Worm (Caenorhabditis elegans): Measurements from ENCODE around the gene hex-3.

The hex-3 gene

ce11 chrIII:10877542-10877941 lies 28.5 kb downstream of the hex-3 start:
- TF ChIP-seq unc-3 (GFP tag; conservative IDR thresholded peaks at IDR 0.05), result no peak
- no peak for TF ChIP-seq unc-3 (tag; optimal IDR thresholded peaks at IDR 0.05)
- no peak for TF ChIP-seq tbx-7 (tag; optimal IDR thresholded peaks at IDR 0.05)
- TF ChIP-seq ceh-22 (tag; optimal IDR thresholded peaks at IDR 0.05), result no peak
- no peak for TF ChIP-seq unc-86 (tag; optimal IDR thresholded peaks at IDR 0.05)
- TF ChIP-seq F13H6.1 (tag; optimal IDR thresholded peaks at IDR 0.05), result no peak
- TF ChIP-seq dve-1 (tag; optimal IDR thresholded peaks at IDR 0.05), result no peak
- TF ChIP-seq pqm-1 (tag; optimal IDR thresholded peaks at IDR 0.05), result no peak
- no peak for TF ChIP-seq ceh-31 (tag; optimal IDR thresholded peaks at IDR 0.05)
- no peak for TF ChIP-seq nhr-11 (tag; optimal IDR thresholded peaks at IDR 0.05)
- no peak for TF ChIP-seq rnt-1 (tag; optimal IDR thresholded peaks at IDR 0.05)
- no peak for TF ChIP-seq zip-5 (tag; optimal IDR thresholded peaks at IDR 0.05)
- no peak for TF ChIP-seq fkh-10 (GFP tag; optimal IDR thresholded peaks at IDR 0.05)
- TF ChIP-seq pax-1 (tag; optimal IDR thresholded peaks at IDR 0.05), result no peak
- TF ChIP-seq ceh-30 (tag; optimal IDR thresholded peaks at IDR 0.05), result no peak

- TF ChIP-seq unc-3 (GFP tag; conservative IDR thresholded peaks at IDR 0.05), result no peak
- no peak for TF ChIP-seq unc-3 (tag; optimal IDR thresholded peaks at IDR 0.05)
- no peak for TF ChIP-seq dmd-4 (tag; optimal IDR thresholded peaks at IDR 0.05; ENCODE audit: borderline replicate concordance)
- no peak for TF ChIP-seq pha-2 (tag; optimal IDR thresholded peaks at IDR 0.05)
- TF ChIP-seq unc-42 (tag; optimal IDR thresholded peaks at IDR 0.05), result no peak
- no peak for TF ChIP-seq lim-6 (tag; optimal IDR thresholded peaks at IDR 0.05)
- no peak for TF ChIP-seq ref-2 (tag; optimal IDR thresholded peaks at IDR 0.05)
- no peak for TF ChIP-seq ceh-14 (tag; optimal IDR thresholded peaks at IDR 0.05)
- no peak for TF ChIP-seq tbx-7 (tag; optimal IDR thresholded peaks at IDR 0.05)
- TF ChIP-seq C08G9.2 (tag; optimal IDR thresholded peaks at IDR 0.05), result no peak
- TF ChIP-seq tbx-2 (tag; optimal IDR thresholded peaks at IDR 0.05), result no peak
- TF ChIP-seq hlh-8 (tag; optimal IDR thresholded peaks at IDR 0.05), result no peak
- no peak for TF ChIP-seq ttx-3 (tag; optimal IDR thresholded peaks at IDR 0.05)
Observed at ce11 chrIII:10880083-10880482, 31.1 kb downstream of the hex-3 start, which contains the start of gene C44B9.3. TSS of gene C44B9.3 (minus strand) at chrIII:10880183.

- TF ChIP-seq pax-1 (tag; optimal IDR thresholded peaks at IDR 0.05), result no peak
- no peak for TF ChIP-seq ceh-14 (tag; optimal IDR thresholded peaks at IDR 0.05)
- no peak for TF ChIP-seq fkh-10 (GFP tag; optimal IDR thresholded peaks at IDR 0.05)
Observed at ce11 chrIII:10881462-10881861, 32.4 kb downstream of the hex-3 start, which contains the start of gene athp-1. TSS of gene athp-1 (plus strand) at chrIII:10881766.

- TF ChIP-seq ceh-48 (tag; optimal IDR thresholded peaks at IDR 0.05), result peak; percentile 9
- no peak for TF ChIP-seq F13H6.1 (tag; optimal IDR thresholded peaks at IDR 0.05)
- no peak for TF ChIP-seq sox-4 (tag; optimal IDR thresholded peaks at IDR 0.05)
- TF ChIP-seq unc-42 (tag; optimal IDR thresholded peaks at IDR 0.05), result peak; percentile 87
- no peak for TF ChIP-seq ahr-1 (tag; optimal IDR thresholded peaks at IDR 0.05)
- TF ChIP-seq ceh-30 (tag; optimal IDR thresholded peaks at IDR 0.05), result no peak
- peak; percentile 8 for TF ChIP-seq ceh-18 (tag; optimal IDR thresholded peaks at IDR 0.05)
- peak; percentile 59 for TF ChIP-seq nfya-1 (tag; optimal IDR thresholded peaks at IDR 0.05)
- peak; percentile 24 for TF ChIP-seq unc-55 (GFP tag; optimal IDR thresholded peaks at IDR 0.05)
- no peak for TF ChIP-seq npax-4 (tag; optimal IDR thresholded peaks at IDR 0.05)
- TF ChIP-seq ceh-31 (tag; optimal IDR thresholded peaks at IDR 0.05), result peak; percentile 39
Observed at ce11 chrIII:10881996-10882395, 33.0 kb downstream of the hex-3 start.

- no peak for TF ChIP-seq ceh-2 (tag; optimal IDR thresholded peaks at IDR 0.05)
- TF ChIP-seq elt-4 (tag; optimal IDR thresholded peaks at IDR 0.05), result peak; percentile 16
Observed at ce11 chrIII:10888824-10889223, 39.8 kb downstream of the hex-3 start.

ce11 chrIII:10894220-10894619 lies 45.2 kb downstream of the hex-3 start, which contains the start of gene fbxb-87:
TSS of gene fbxb-87 (plus strand) at chrIII:10894520.
- TF ChIP-seq fkh-10 (GFP tag; optimal IDR thresholded peaks at IDR 0.05) (no peak), pros-1 (tag; optimal IDR thresholded peaks at IDR 0.05) (no peak), nhr-11 (tag; optimal IDR thresholded peaks at IDR 0.05) (no peak), ceh-34 (tag; optimal IDR thresholded peaks at IDR 0.05) (no peak), ceh-19 (GFP tag; optimal IDR thresholded peaks at IDR 0.05) (no peak)

All from whole organism, late embryonic.